Fruit fly (Drosophila melanogaster) whole organism, pupa: ENCODE measurements around the gene CG44098.

Experiments used
- CG10348 ChIP-seq: fragments of 200-800 bp; sonication (Bioruptor generic); IDR thresholded peaks from 2 replicates; pipeline ENCODE4 v1.3.6; 2022; ENCODE audit warnings: missing biosample characterization, missing genetic modification characterization
- CG12605 ChIP-seq: fragments of 200-800 bp; sonication (Bioruptor generic); IDR thresholded peaks from 2 replicates; pipeline ENCODE4 v1.3.6; 2022; ENCODE audit warnings: missing biosample characterization, missing genetic modification characterization
- CG13204 ChIP-seq: fragments of 200-800 bp; sonication (Bioruptor generic); optimal IDR thresholded peaks from 2 replicates; lab custom pipeline; 2018; ENCODE audit warnings: missing biosample characterization, mild to moderate bottlenecking, missing genetic modification characterization, moderate library complexity
- CG14655 ChIP-seq: fragments of 200-800 bp; sonication (Bioruptor generic); optimal IDR thresholded peaks from 3 replicates; lab custom pipeline; 2017; ENCODE audit warnings: mild to moderate bottlenecking, missing biosample characterization, missing genetic modification reagents, missing genetic modification characterization
- CG15710 ChIP-seq: fragments of 200-800 bp; sonication (Bioruptor generic); optimal IDR thresholded peaks from 2 replicates; lab custom pipeline; 2018; ENCODE audit warnings: missing biosample characterization, mild to moderate bottlenecking, missing genetic modification characterization, moderate library complexity
- CG17806 ChIP-seq: fragments of 200-800 bp; sonication (Bioruptor generic); optimal IDR thresholded peaks from 2 replicates; lab custom pipeline; 2018; ENCODE audit warnings: missing biosample characterization, mild to moderate bottlenecking, missing genetic modification characterization, moderate library complexity
- CG32121 ChIP-seq: fragments of 200-800 bp; sonication (Bioruptor generic); IDR thresholded peaks from 2 replicates; pipeline ENCODE4 v1.3.6; 2022; ENCODE audit warnings: missing biosample characterization, missing genetic modification characterization
- CG34367 ChIP-seq: fragments of 200-800 bp; sonication (Bioruptor generic); optimal IDR thresholded peaks from 2 replicates; lab custom pipeline; 2018; ENCODE audit warnings: missing biosample characterization, mild to moderate bottlenecking, missing genetic modification characterization
- CG4496 ChIP-seq: fragments of 200-800 bp; sonication (Bioruptor generic); IDR thresholded peaks from 3 replicates; pipeline ENCODE4 v1.3.6; 2022; ENCODE audit warnings: missing biosample characterization, missing genetic modification characterization
- CG8159 ChIP-seq: fragments of 200-800 bp; sonication (Bioruptor generic); optimal IDR thresholded peaks from 3 replicates; lab custom pipeline; 2018; ENCODE audit warnings: missing biosample characterization, mild to moderate bottlenecking, missing genetic modification characterization, moderate library complexity
- CG8301 ChIP-seq: fragments of 200-800 bp; sonication (Bioruptor generic); optimal IDR thresholded peaks from 2 replicates; lab custom pipeline; 2018; ENCODE audit warnings: missing biosample characterization, mild to moderate bottlenecking, missing genetic modification characterization
- CG9948 ChIP-seq: fragments of 200-800 bp; sonication (Bioruptor generic); optimal IDR thresholded peaks from 2 replicates; lab custom pipeline; 2018; ENCODE audit warnings: missing biosample characterization, mild to moderate bottlenecking, missing genetic modification characterization, moderate library complexity
- D1 ChIP-seq: fragments of 200-800 bp; sonication (Bioruptor generic); optimal IDR thresholded peaks from 2 replicates; lab custom pipeline; 2018; ENCODE audit warnings: missing biosample characterization, mild to moderate bottlenecking, missing genetic modification characterization, moderate library complexity
- EcR ChIP-seq: fragments of 200-800 bp; sonication (Bioruptor generic); optimal IDR thresholded peaks from 3 replicates; lab custom pipeline; 2019; ENCODE audit warnings: missing biosample characterization, missing genetic modification characterization, mild to moderate bottlenecking, moderate library complexity, missing genetic modification reagents
- Ets98B ChIP-seq: fragments of 200-800 bp; sonication (Bioruptor generic); IDR thresholded peaks from 2 replicates; pipeline ENCODE4 v1.3.6; 2022; ENCODE audit warnings: missing biosample characterization, missing genetic modification characterization
- Pif1A ChIP-seq: fragments of 200-800 bp; sonication (Bioruptor generic); optimal IDR thresholded peaks from 3 replicates; lab custom pipeline; 2016; ENCODE audit warnings: missing biosample characterization, missing genetic modification characterization
- Pif1B ChIP-seq: fragments of 200-800 bp; sonication (Bioruptor generic); optimal IDR thresholded peaks from 3 replicates; lab custom pipeline; 2016; ENCODE audit warnings: missing biosample characterization, missing genetic modification characterization
- Snoo ChIP-seq: fragments of 200-800 bp; sonication (Bioruptor generic); optimal IDR thresholded peaks from 3 replicates; lab custom pipeline; 2017; ENCODE audit warnings: missing biosample characterization, mild to moderate bottlenecking, missing genetic modification characterization, inconsistent platforms
- fd96Ca ChIP-seq: fragments of 200-800 bp; sonication (Bioruptor generic); IDR thresholded peaks from 3 replicates; pipeline ENCODE4 v1.3.6; 2022; ENCODE audit warnings: missing biosample characterization, missing genetic modification characterization
- gl ChIP-seq: fragments of 200-800 bp; sonication (Bioruptor generic); optimal IDR thresholded peaks from 2 replicates; lab custom pipeline; 2018; ENCODE audit warnings: missing biosample characterization, mild to moderate bottlenecking, missing genetic modification characterization
- rn ChIP-seq: fragments of 200-800 bp; sonication (Bioruptor generic); IDR thresholded peaks from 2 replicates; pipeline ENCODE4 v1.3.6; 2022; ENCODE audit warnings: missing biosample characterization, missing genetic modification characterization

The CG44098 gene

dm6 chr3R:4731828-4732657 is 41.0 kb downstream of the CG44098 start, which contains the start of gene Nep2:
Gene Nep2, minus strand, starts transcription at chr3R:4731878.
- TF ChIP-seq CG34367 (tag; lab: Kevin White, UChicago) (peak; percentile 33), rn (GFP tag; lab: Robert Waterston, UW) (no peak), Pif1B (GFP tag; lab: Kevin White, UChicago) (peak; percentile 55), CG8301 (tag; lab: Kevin White, UChicago) (peak; percentile 53), CG8159 (peak; percentile 66), fd96Ca (GFP tag; lab: Robert Waterston, UW) (0 out of 3 replicates have a peak, but pooled peaks have one; percentile 16), EcR (peak; percentile 7), Pif1A (peak; percentile 52), CG9948 (peak; percentile 48), CG12605 (GFP tag; lab: Robert Waterston, UW) (no peak), CG14655 (GFP tag; lab: Kevin White, UChicago) (peak; percentile 79), gl (no peak), CG4496 (GFP tag; lab: Robert Waterston, UW) (peak; percentile 18; the same call in 2 of the 3 replicates), CG13204 (GFP tag; lab: Kevin White, UChicago) (no peak), CG15710 (tag; lab: Kevin White, UChicago) (peak; percentile 61), Snoo (peak; percentile 20), CG32121 (GFP tag; lab: Robert Waterston, UW) (no peak), D1 (tag; lab: Kevin White, UChicago) (no peak), CG17806 (tag; lab: Kevin White, UChicago) (peak; percentile 28), Ets98B (GFP tag; lab: Robert Waterston, UW) (no peak; the same call in 1 of the 2 replicates), CG10348 (GFP tag; lab: Robert Waterston, UW) (no peak)

DNA sequence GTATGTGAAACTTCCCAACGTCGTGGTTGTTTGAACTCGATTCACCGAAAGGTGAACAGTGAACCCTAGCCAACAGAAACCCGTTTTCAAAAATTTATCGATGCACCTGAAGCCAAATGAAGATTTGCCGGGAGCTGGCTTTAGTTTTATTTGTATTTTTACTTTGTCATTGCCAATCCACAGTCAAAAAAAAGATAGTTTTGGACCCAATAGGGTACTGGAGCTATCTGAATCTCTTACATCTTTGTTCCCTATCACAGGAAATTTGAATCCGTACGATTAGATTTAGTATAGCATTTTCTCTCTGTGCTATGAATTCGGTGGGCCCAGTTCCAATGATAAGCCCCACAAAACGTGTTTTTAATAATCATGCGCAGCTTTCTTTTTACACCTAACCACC is 42.0 kb downstream of the CG44098 start:
- no peak for TF ChIP-seq CG8159
- TF ChIP-seq Ets98B (GFP tag; lab: Robert Waterston, UW): peak; percentile 34; the same call in 1 of the 2 replicates
- peak; percentile 26; the same call in 1 of the 3 replicates for TF ChIP-seq fd96Ca (GFP tag; lab: Robert Waterston, UW)
- peak; percentile 24 for TF ChIP-seq CG8301 (tag; lab: Kevin White, UChicago)
- TF ChIP-seq CG14655 (GFP tag; lab: Kevin White, UChicago): peak; percentile 34
- peak; percentile 38 for TF ChIP-seq Pif1B (GFP tag; lab: Kevin White, UChicago)
- TF ChIP-seq Snoo: no peak
- TF ChIP-seq D1 (tag; lab: Kevin White, UChicago): no peak
- TF ChIP-seq EcR: peak; percentile 59

DNA sequence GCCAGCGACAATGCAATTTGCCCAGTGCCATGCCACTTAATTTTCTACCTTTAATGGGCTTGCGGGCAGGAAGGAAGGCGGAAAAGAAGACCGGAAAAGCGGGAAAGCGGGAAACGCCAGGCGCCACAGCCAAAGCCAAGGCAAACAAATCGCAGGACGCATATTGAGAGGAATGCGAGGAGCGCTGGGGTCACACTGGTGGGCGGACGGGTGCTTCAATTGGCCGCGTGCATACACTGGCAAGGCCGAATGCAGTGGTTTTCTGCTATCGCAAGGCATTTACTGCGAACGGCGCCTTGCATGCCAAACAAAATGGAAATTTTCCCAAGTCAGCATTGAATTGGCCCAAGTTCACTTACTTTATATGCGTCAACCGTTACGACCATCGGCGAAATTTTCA is 44.5 kb downstream of the CG44098 start:
- TF ChIP-seq EcR (no peak), CG14655 (GFP tag; lab: Kevin White, UChicago) (no peak), CG15710 (tag; lab: Kevin White, UChicago) (no peak), CG9948 (no peak), Pif1B (GFP tag; lab: Kevin White, UChicago) (no peak), CG8301 (tag; lab: Kevin White, UChicago) (no peak), CG8159 (no peak)
- TF ChIP-seq, all 21 proteins: peak for 0

dm6 chr3R:4726796-4727195 is 46.2 kb downstream of the CG44098 start:
- TF ChIP-seq Snoo (no peak), CG10348 (GFP tag; lab: Robert Waterston, UW) (no peak), D1 (tag; lab: Kevin White, UChicago) (no peak), CG14655 (GFP tag; lab: Kevin White, UChicago) (no peak), CG4496 (GFP tag; lab: Robert Waterston, UW) (no peak), fd96Ca (GFP tag; lab: Robert Waterston, UW) (no peak), Pif1B (GFP tag; lab: Kevin White, UChicago) (no peak)

- no peak for TF ChIP-seq rn (GFP tag; lab: Robert Waterston, UW)
- TF ChIP-seq D1 (tag; lab: Kevin White, UChicago): no peak
- TF ChIP-seq CG4496 (GFP tag; lab: Robert Waterston, UW): peak; percentile 17; the same call in 1 of the 3 replicates
- no peak for TF ChIP-seq Ets98B (GFP tag; lab: Robert Waterston, UW)
- TF ChIP-seq CG17806 (tag; lab: Kevin White, UChicago): no peak
- no peak for TF ChIP-seq CG13204 (GFP tag; lab: Kevin White, UChicago)
- TF ChIP-seq, all 21 proteins: peak for 1
These were observed 46.7 kb downstream of the CG44098 start for dm6 chr3R:4726294-4726693.

DNA sequence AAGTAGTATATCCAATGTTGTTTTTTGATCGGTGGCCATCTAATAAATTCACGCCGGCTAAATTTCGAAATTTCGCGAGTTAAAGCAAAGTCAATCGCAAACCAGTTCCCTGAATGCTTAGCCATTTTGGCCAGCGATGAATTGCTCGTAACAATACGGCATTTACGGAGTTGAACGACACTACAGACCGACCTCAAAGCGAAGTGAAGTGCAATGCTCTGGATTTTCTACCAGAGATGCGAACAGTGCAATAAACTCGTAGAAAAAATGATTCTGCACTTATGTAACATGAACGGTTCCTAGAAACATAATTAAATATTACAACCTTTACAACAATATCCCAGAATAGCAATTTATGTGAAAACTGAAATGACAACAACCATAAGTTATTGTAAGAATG is 47.6 kb downstream of the CG44098 start:
- peak; percentile 84 for TF ChIP-seq EcR
- TF ChIP-seq D1 (tag; lab: Kevin White, UChicago): no peak
- TF ChIP-seq CG4496 (GFP tag; lab: Robert Waterston, UW): no peak
